Worm (Caenorhabditis elegans): ENCODE data around the gene Y116A8C.24.
"Not testable (repeated sequence)": the region's sequence is repeated elsewhere in the genome, so short reads cannot be mapped to it uniquely, and the experiment has no call there.

Gene Y116A8C.24

ce11 chrIV:17070791-17071190 is at the start of gene Y116A8C.24:
Y116A8C.24 (minus strand) TSS chrIV:17070891.
- TF ChIP-seq nhr-11 (tag; optimal IDR thresholded peaks at IDR 0.05); gmeb-2 (tag; optimal IDR thresholded peaks at IDR 0.05); hlh-13 (GFP tag; optimal IDR thresholded peaks at IDR 0.05): not testable (repeated sequence)

- no peak for TF ChIP-seq sdc-2 (tag; optimal IDR thresholded peaks at IDR 0.05)
- TF ChIP-seq C08G9.2 (tag; optimal IDR thresholded peaks at IDR 0.05) = no peak
- no peak for TF ChIP-seq unc-3 (GFP tag; conservative IDR thresholded peaks at IDR 0.05)
- TF ChIP-seq unc-3 (tag; optimal IDR thresholded peaks at IDR 0.05) = no peak
- TF ChIP-seq K09A11.1 (tag; optimal IDR thresholded peaks at IDR 0.05; ENCODE audit: insufficient read depth) = no peak
- TF ChIP-seq ceh-48 (tag; optimal IDR thresholded peaks at IDR 0.05) = peak; percentile 93
Observed at ce11 chrIV:17118987-17119732, 48.5 kb upstream of the Y116A8C.24 start, which contains the start of gene itsn-1. itsn-1 (plus strand) TSS chrIV:17119682.

- TF ChIP-seq pqm-1 (tag; optimal IDR thresholded peaks at IDR 0.05) = no peak
- no peak for TF ChIP-seq lim-6 (tag; optimal IDR thresholded peaks at IDR 0.05)
- peak; percentile 27 for TF ChIP-seq ceh-31 (tag; optimal IDR thresholded peaks at IDR 0.05)
- TF ChIP-seq nfya-1 (tag; optimal IDR thresholded peaks at IDR 0.05) = peak; percentile 55
- no peak for TF ChIP-seq ceh-19 (GFP tag; optimal IDR thresholded peaks at IDR 0.05)
Observed at ce11 chrIV:17118585-17118984, 47.9 kb upstream of the Y116A8C.24 start, which contains the start of gene uaf-2. uaf-2 (minus strand) TSS chrIV:17118767.

- TF ChIP-seq nhr-232 (tag; optimal IDR thresholded peaks at IDR 0.05) = no peak
- TF ChIP-seq pha-2 (tag; optimal IDR thresholded peaks at IDR 0.05) = no peak
- no peak for TF ChIP-seq elt-2 (tag; optimal IDR thresholded peaks at IDR 0.05)
- TF ChIP-seq ceh-19 (GFP tag; optimal IDR thresholded peaks at IDR 0.05) = no peak
- no peak for TF ChIP-seq elt-4 (tag; optimal IDR thresholded peaks at IDR 0.05)
- no peak for TF ChIP-seq ets-4 (tag; optimal IDR thresholded peaks at IDR 0.05)
- no peak for TF ChIP-seq dve-1 (tag; optimal IDR thresholded peaks at IDR 0.05)
- TF ChIP-seq eyg-1 (tag; optimal IDR thresholded peaks at IDR 0.05) = no peak
- TF ChIP-seq ceh-9 (tag; optimal IDR thresholded peaks at IDR 0.05) = no peak
- no peak for TF ChIP-seq fkh-10 (GFP tag; optimal IDR thresholded peaks at IDR 0.05)
- no peak for TF ChIP-seq ceh-18 (tag; optimal IDR thresholded peaks at IDR 0.05)
Observed at ce11 chrIV:17116821-17117220, 46.1 kb upstream of the Y116A8C.24 start.

ce11 chrIV:17116345-17116744 is 45.7 kb upstream of the Y116A8C.24 start, which contains the start of gene cyn-13:
cyn-13 (minus strand) TSS chrIV:17116657.
- no peak for TF ChIP-seq ttx-3 (tag; optimal IDR thresholded peaks at IDR 0.05)
- TF ChIP-seq ahr-1 (tag; optimal IDR thresholded peaks at IDR 0.05) = no peak
- TF ChIP-seq npax-4 (tag; optimal IDR thresholded peaks at IDR 0.05) = no peak
- no peak for TF ChIP-seq elt-2 (tag; optimal IDR thresholded peaks at IDR 0.05)
- TF ChIP-seq madf-2 (tag; optimal IDR thresholded peaks at IDR 0.05) = no peak
- TF ChIP-seq zip-5 (tag; optimal IDR thresholded peaks at IDR 0.05) = no peak
- no peak for TF ChIP-seq C08G9.2 (tag; optimal IDR thresholded peaks at IDR 0.05)
- TF ChIP-seq F13H6.1 (tag; optimal IDR thresholded peaks at IDR 0.05) = no peak
- no peak for TF ChIP-seq odd-2 (tag; optimal IDR thresholded peaks at IDR 0.05)
- TF ChIP-seq ceh-9 (tag; optimal IDR thresholded peaks at IDR 0.05) = no peak
- TF ChIP-seq nfya-1 (tag; optimal IDR thresholded peaks at IDR 0.05) = no peak
- TF ChIP-seq ceh-2 (tag; optimal IDR thresholded peaks at IDR 0.05) = no peak
- no peak for TF ChIP-seq ceh-18 (tag; optimal IDR thresholded peaks at IDR 0.05)
- TF ChIP-seq rnt-1 (tag; optimal IDR thresholded peaks at IDR 0.05) = no peak
- no peak for TF ChIP-seq ref-2 (tag; optimal IDR thresholded peaks at IDR 0.05)
- TF ChIP-seq hlh-13 (GFP tag; optimal IDR thresholded peaks at IDR 0.05) = no peak
- no peak for TF ChIP-seq ceh-14 (tag; optimal IDR thresholded peaks at IDR 0.05)

Data from whole organism, late embryonic.